Fruit fly (Drosophila melanogaster) whole organism, prepupa: Measurements from ENCODE around the gene CG11596.

Source experiments
- Blimp-1 ChIP-seq: fragments of 200-800 bp; sonication (Bioruptor generic); optimal IDR thresholded peaks from 3 replicates; lab custom pipeline; 2017; ENCODE audit warnings: missing biosample characterization, missing genetic modification characterization, mild to moderate bottlenecking, moderate library complexity, missing genetic modification reagents
- CG10631 ChIP-seq: fragments of 200-800 bp; sonication (Bioruptor generic); optimal IDR thresholded peaks from 2 replicates; lab custom pipeline; 2016; ENCODE audit warnings: missing biosample characterization, missing genetic modification characterization
- CG10669 ChIP-seq: fragments of 200-800 bp; sonication (Bioruptor generic); optimal IDR thresholded peaks from 3 replicates; lab custom pipeline; 2018; ENCODE audit warnings: missing biosample characterization, mild to moderate bottlenecking, missing genetic modification characterization, moderate library complexity
- CG11294 ChIP-seq: fragments of 200-800 bp; sonication (Bioruptor generic); IDR thresholded peaks from 2 replicates; pipeline ENCODE4 v1.3.6; 2022; ENCODE audit warnings: missing biosample characterization, missing genetic modification characterization
- CG15336 ChIP-seq: fragments of 200-800 bp; sonication (Bioruptor generic); IDR thresholded peaks from 2 replicates; pipeline ENCODE4 v1.3.6; 2022; ENCODE audit warnings: missing biosample characterization, missing genetic modification characterization
- CG1621 ChIP-seq: fragments of 200-800 bp; sonication (Bioruptor generic); optimal IDR thresholded peaks from 3 replicates; lab custom pipeline; 2018; ENCODE audit warnings: missing biosample characterization, mild to moderate bottlenecking, missing genetic modification characterization
- CG16779 ChIP-seq: fragments of 200-800 bp; sonication (Bioruptor generic); optimal IDR thresholded peaks from 3 replicates; lab custom pipeline; 2017; ENCODE audit warnings: missing biosample characterization, mild to moderate bottlenecking, missing genetic modification characterization
- CG3032 ChIP-seq: fragments of 200-800 bp; optimal IDR thresholded peaks from 2 replicates; lab custom pipeline; 2019; ENCODE audit warnings: missing biosample characterization, mild to moderate bottlenecking, missing genetic modification characterization, moderate library complexity
- CG32006 ChIP-seq: fragments of 200-800 bp; sonication (Bioruptor generic); optimal IDR thresholded peaks from 3 replicates; lab custom pipeline; 2017; ENCODE audit warnings: missing biosample characterization, mild to moderate bottlenecking, missing genetic modification characterization
- CG34406 ChIP-seq: fragments of 200-800 bp; sonication (Bioruptor generic); optimal IDR thresholded peaks from 3 replicates; lab custom pipeline; 2016; ENCODE audit warnings: missing biosample characterization, missing genetic modification characterization
- CG3919 ChIP-seq: fragments of 200-800 bp; sonication (Bioruptor generic); optimal IDR thresholded peaks from 3 replicates; lab custom pipeline; 2016; ENCODE audit warnings: missing biosample characterization, missing genetic modification characterization
- CG6163 ChIP-seq: fragments of 200-800 bp; sonication (Bioruptor generic); IDR thresholded peaks from 3 replicates; pipeline ENCODE4 v1.3.6; 2022; ENCODE audit warnings: missing biosample characterization, missing genetic modification characterization
- CG6276 ChIP-seq: fragments of 200-800 bp; sonication (Bioruptor generic); optimal IDR thresholded peaks from 2 replicates; lab custom pipeline; 2017; ENCODE audit warnings: missing biosample characterization, mild to moderate bottlenecking, missing genetic modification characterization
- CG6808 ChIP-seq: fragments of 200-800 bp; sonication (Bioruptor generic); optimal IDR thresholded peaks from 3 replicates; lab custom pipeline; 2017; ENCODE audit warnings: missing biosample characterization, missing genetic modification characterization, mild to moderate bottlenecking, moderate library complexity, missing genetic modification reagents
- CG6854 ChIP-seq: fragments of 200-800 bp; sonication (Bioruptor generic); optimal IDR thresholded peaks from 2 replicates; lab custom pipeline; 2017; ENCODE audit warnings: missing biosample characterization, mild to moderate bottlenecking, missing genetic modification characterization
- CG8119 ChIP-seq: fragments of 200-800 bp; sonication (Bioruptor generic); IDR thresholded peaks from 3 replicates; pipeline ENCODE4 v1.3.6; 2022; ENCODE audit warnings: missing biosample characterization, missing genetic modification characterization
- Eip78C ChIP-seq: fragments of 200-800 bp; sonication (Bioruptor generic); peaks from one replicate; lab custom pipeline; 2016; ENCODE audit warnings: missing biosample characterization, missing genetic modification characterization
- Eip93F ChIP-seq: fragments of 200-800 bp; sonication (Bioruptor generic); optimal IDR thresholded peaks from 2 replicates; lab custom pipeline; 2016; ENCODE audit warnings: missing biosample characterization, mild to moderate bottlenecking, missing genetic modification characterization
- Ets21C ChIP-seq: fragments of 200-800 bp; sonication (Bioruptor generic); optimal IDR thresholded peaks from 3 replicates; lab custom pipeline; 2016; ENCODE audit warnings: missing biosample characterization, missing genetic modification characterization
- Ets96B ChIP-seq: fragments of 200-800 bp; optimal IDR thresholded peaks from 2 replicates; lab custom pipeline; 2019; ENCODE audit warnings: missing biosample characterization, mild to moderate bottlenecking, missing genetic modification characterization, moderate library complexity
- Gug ChIP-seq: fragments of 200-800 bp; sonication (Bioruptor generic); IDR thresholded peaks from 2 replicates; pipeline ENCODE4 v1.3.6; 2022; ENCODE audit warnings: missing biosample characterization, missing genetic modification characterization
- Hr38 ChIP-seq: sonication (Bioruptor generic); optimal IDR thresholded peaks from 2 replicates; lab custom pipeline; 2016; ENCODE audit warnings: missing biosample characterization, missing genetic modification characterization
- Hr39 ChIP-seq: fragments of 200-800 bp; sonication (Bioruptor generic); optimal IDR thresholded peaks from 2 replicates; lab custom pipeline; 2016; ENCODE audit warnings: missing biosample characterization, missing genetic modification characterization
- Hr4 ChIP-seq: fragments of 200-800 bp; sonication (Bioruptor generic); optimal IDR thresholded peaks from 3 replicates; lab custom pipeline; 2016; ENCODE audit warnings: missing biosample characterization, missing genetic modification characterization
- Lpt ChIP-seq: fragments of 200-800 bp; sonication (Bioruptor generic); optimal IDR thresholded peaks from 3 replicates; lab custom pipeline; 2016; ENCODE audit warnings: missing biosample characterization, missing genetic modification characterization
- Met ChIP-seq: fragments of 200-800 bp; sonication (Bioruptor generic); optimal IDR thresholded peaks from 3 replicates; lab custom pipeline; 2016; ENCODE audit warnings: missing biosample characterization, missing genetic modification characterization
- OdsH ChIP-seq: fragments of 200-800 bp; sonication (Bioruptor generic); optimal IDR thresholded peaks from 3 replicates; lab custom pipeline; 2016; ENCODE audit warnings: missing biosample characterization, missing genetic modification characterization
- Sox14 ChIP-seq: fragments of 200-800 bp; sonication (Bioruptor generic); optimal IDR thresholded peaks from 3 replicates; lab custom pipeline; 2016; ENCODE audit warnings: missing biosample characterization, missing genetic modification characterization
- Sox15 ChIP-seq: fragments of 200-800 bp; sonication (Bioruptor generic); optimal IDR thresholded peaks from 3 replicates; lab custom pipeline; 2016; ENCODE audit warnings: missing biosample characterization, missing genetic modification characterization
- achi ChIP-seq: fragments of 200-800 bp; sonication (Bioruptor generic); optimal IDR thresholded peaks from 3 replicates; lab custom pipeline; 2016; ENCODE audit warnings: missing biosample characterization, missing genetic modification characterization
- acj6 ChIP-seq: fragments of 200-800 bp; sonication (Bioruptor generic); optimal IDR thresholded peaks from 3 replicates; lab custom pipeline; 2016; ENCODE audit warnings: missing biosample characterization, missing genetic modification characterization
- cyc ChIP-seq: fragments of 200-800 bp; sonication (Bioruptor generic); optimal IDR thresholded peaks from 3 replicates; lab custom pipeline; 2016; ENCODE audit warnings: missing biosample characterization, missing genetic modification characterization
- dac ChIP-seq: fragments of 200-800 bp; sonication (Bioruptor generic); optimal IDR thresholded peaks from 2 replicates; lab custom pipeline; 2017; ENCODE audit warnings: missing biosample characterization, mild to moderate bottlenecking, missing genetic modification characterization
- eg ChIP-seq: fragments of 200-800 bp; sonication (Bioruptor generic); IDR thresholded peaks from 3 replicates; pipeline ENCODE4 v1.3.6; 2022; ENCODE audit warnings: missing biosample characterization, missing genetic modification characterization
- fd85E ChIP-seq: fragments of 200-800 bp; sonication (Bioruptor generic); optimal IDR thresholded peaks from 3 replicates; lab custom pipeline; 2016; ENCODE audit warnings: missing biosample characterization, missing genetic modification characterization
- fkh ChIP-seq: fragments of 200-800 bp; sonication (Bioruptor generic); optimal IDR thresholded peaks from 3 replicates; lab custom pipeline; 2017; ENCODE audit warnings: missing biosample characterization, mild to moderate bottlenecking, missing genetic modification characterization, moderate library complexity
- lz ChIP-seq: fragments of 200-800 bp; sonication (Bioruptor generic); optimal IDR thresholded peaks from 3 replicates; lab custom pipeline; 2016; ENCODE audit warnings: missing biosample characterization, missing genetic modification characterization
- net ChIP-seq: fragments of 200-800 bp; sonication (Bioruptor generic); optimal IDR thresholded peaks from 3 replicates; lab custom pipeline; 2016; ENCODE audit warnings: missing biosample characterization, missing genetic modification characterization
- salr ChIP-seq, 2 experiments: fragments of 200-800 bp; sonication (Bioruptor generic); optimal IDR thresholded peaks; 3 replicates each; lab custom pipeline; 2016 to 2018; ENCODE audit warnings: missing biosample characterization in 2 of 2, missing genetic modification characterization in 2 of 2, mild to moderate bottlenecking in 1 of 2
- spab ChIP-seq: fragments of 200-800 bp; sonication (Bioruptor generic); optimal IDR thresholded peaks from 2 replicates; lab custom pipeline; 2017; ENCODE audit warnings: missing biosample characterization, mild to moderate bottlenecking, missing genetic modification characterization, missing genetic modification reagents
- ss ChIP-seq, 2 experiments: fragments of 200-800 bp; sonication (Bioruptor generic); optimal IDR thresholded peaks; 2 replicates in 1 of 2; 3 replicates in 1 of 2; lab custom pipeline; 2017 to 2018; ENCODE audit warnings: mild to moderate bottlenecking in 2 of 2, missing biosample characterization in 2 of 2, missing genetic modification characterization in 2 of 2, moderate library complexity in 1 of 2
- svp ChIP-seq: fragments of 200-800 bp; sonication (Bioruptor generic); peaks from one replicate; lab custom pipeline; 2016; ENCODE audit warnings: missing biosample characterization, missing genetic modification characterization
- topi ChIP-seq: fragments of 200-800 bp; sonication (Bioruptor generic); optimal IDR thresholded peaks from 3 replicates; lab custom pipeline; 2016; ENCODE audit warnings: missing biosample characterization, missing genetic modification characterization
- vri ChIP-seq: fragments of 200-800 bp; sonication (Bioruptor generic); optimal IDR thresholded peaks from 3 replicates; lab custom pipeline; 2016; ENCODE audit warnings: missing biosample characterization, mild to moderate bottlenecking, missing genetic modification characterization

The CG11596 gene

dm6 chrX:1965979-1966778, 38.7 kb downstream of the CG11596 start:
- TF ChIP-seq CG8119 (GFP tag; lab: Robert Waterston, UW) (peak; percentile 72), lz (GFP tag; lab: Kevin White, UChicago) (no peak), Lpt (GFP tag; lab: Kevin White, UChicago) (peak; percentile 64), Hr4 (peak; percentile 25), Gug (GFP tag; lab: Robert Waterston, UW) (0 out of 2 replicates have a peak, but pooled peaks have one; percentile 21), CG6808 (GFP tag; lab: Kevin White, UChicago) (peak; percentile 25), Hr39 (GFP tag; lab: Kevin White, UChicago) (no peak), Sox14 (peak; percentile 41), CG6276 (GFP tag; lab: Kevin White, UChicago) (peak; percentile 87), CG3032 (tag; lab: Kevin White, UChicago) (no peak), CG15336 (peak; percentile 69), net (GFP tag; lab: Kevin White, UChicago) (peak; percentile 14), Ets21C (no peak), CG32006 (GFP tag; lab: Kevin White, UChicago) (peak; percentile 56), svp (no peak), eg (peak; percentile 87), Ets96B (tag; lab: Kevin White, UChicago) (peak; percentile 11), OdsH (GFP tag; lab: Kevin White, UChicago) (peak; percentile 6), salr (GFP tag; optimal IDR thresholded peaks at IDR 0.05; lab: Kevin White, UChicago) (peak in 1 of 2 experiments; percentile 12), ss (GFP tag; optimal IDR thresholded peaks at IDR 0.05; lab: Kevin White, UChicago) (peak in 1 of 2 experiments; percentile 29), CG11294 (GFP tag; lab: Robert Waterston, UW) (peak; percentile 35; the same call in 1 of the 2 replicates), CG6163 (GFP tag; lab: Robert Waterston, UW) (peak; percentile 72), acj6 (no peak), topi (GFP tag; lab: Kevin White, UChicago) (no peak), fd85E (GFP tag; lab: Kevin White, UChicago) (no peak), Eip78C (GFP tag; lab: Kevin White, UChicago) (peak; percentile 68), Blimp-1 (GFP tag; lab: Kevin White, UChicago) (peak; percentile 20), dac (GFP tag; lab: Kevin White, UChicago) (peak; percentile 23), CG1621 (tag; lab: Kevin White, UChicago) (no peak), CG16779 (peak; percentile 19)

- TF ChIP-seq Eip93F (GFP tag; lab: Kevin White, UChicago) (no peak), CG1621 (tag; lab: Kevin White, UChicago) (no peak), Eip78C (GFP tag; lab: Kevin White, UChicago) (peak; percentile 71), CG6808 (GFP tag; lab: Kevin White, UChicago) (no peak), Lpt (GFP tag; lab: Kevin White, UChicago) (no peak), CG34406 (peak; percentile 15), cyc (GFP tag; lab: Kevin White, UChicago) (no peak), CG10631 (GFP tag; lab: Kevin White, UChicago) (peak; percentile 43), Ets21C (no peak), CG15336 (peak; percentile 78), Met (peak; percentile 3), spab (GFP tag; lab: Kevin White, UChicago) (no peak), CG3919 (GFP tag; lab: Kevin White, UChicago) (peak; percentile 26), CG6276 (GFP tag; lab: Kevin White, UChicago) (peak; percentile 62), CG6854 (GFP tag; lab: Kevin White, UChicago) (no peak), CG3032 (tag; lab: Kevin White, UChicago) (no peak), Hr38 (no peak), fkh (GFP tag; lab: Kevin White, UChicago) (no peak), eg (peak; percentile 76), vri (no peak), achi (GFP tag; lab: Kevin White, UChicago) (peak; percentile 44), Sox15 (no peak), salr (GFP tag; optimal IDR thresholded peaks at IDR 0.05; lab: Kevin White, UChicago) (peak in 1 of 2 experiments; percentile 3), acj6 (peak; percentile 4), Sox14 (peak; percentile 20), OdsH (GFP tag; lab: Kevin White, UChicago) (peak; percentile 42), CG16779 (no peak), CG11294 (GFP tag; lab: Robert Waterston, UW) (peak; percentile 44; the same call in 1 of the 2 replicates), CG6163 (GFP tag; lab: Robert Waterston, UW) (0 out of 3 replicates have a peak, but pooled peaks have one; percentile 27), net (GFP tag; lab: Kevin White, UChicago) (no peak), ss (GFP tag; optimal IDR thresholded peaks at IDR 0.05; lab: Kevin White, UChicago) (peak in 1 of 2 experiments; percentile 27), topi (GFP tag; lab: Kevin White, UChicago) (peak; percentile 13), CG10669 (GFP tag; lab: Kevin White, UChicago) (no peak)
These were observed 39.5 kb downstream of the CG11596 start for dm6 chrX:1966779-1967520.
